Fruit fly (Drosophila melanogaster) whole organism, embryonic: ENCODE measurements around the gene Chmp1.

Experiments
- Asciz ChIP-seq: fragments of 200-800 bp; sonication (Bioruptor generic); optimal IDR thresholded peaks from 2 replicates; lab custom pipeline; 2017; ENCODE audit warnings: missing biosample characterization, mild to moderate bottlenecking, missing genetic modification characterization, missing genetic modification reagents
- B-H1 ChIP-seq: fragments of 200-800 bp; sonication (Bioruptor generic); IDR thresholded peaks from 3 replicates; pipeline ENCODE4 v1.3.6; 2022; ENCODE audit warnings: missing biosample characterization, missing genetic modification characterization
- CG10267 ChIP-seq: fragments of 200-800 bp; sonication (Bioruptor generic); optimal IDR thresholded peaks from 2 replicates; lab custom pipeline; 2018; ENCODE audit warnings: missing biosample characterization, mild to moderate bottlenecking, missing genetic modification characterization, moderate library complexity
- CG10979 ChIP-seq: fragments of 200-800 bp; sonication (Bioruptor generic); optimal IDR thresholded peaks from 2 replicates; lab custom pipeline; 2018; ENCODE audit warnings: missing biosample characterization, mild to moderate bottlenecking, missing genetic modification characterization, moderate library complexity
- CG11695 ChIP-seq: fragments of 200-800 bp; sonication (Bioruptor generic); IDR thresholded peaks from 3 replicates; pipeline ENCODE4 v1.3.6; 2022; ENCODE audit warnings: missing biosample characterization, missing genetic modification characterization
- CG11723 ChIP-seq: fragments of 200-800 bp; sonication (Bioruptor generic); optimal IDR thresholded peaks from 2 replicates; lab custom pipeline; 2017; ENCODE audit warnings: missing biosample characterization, mild to moderate bottlenecking, missing genetic modification characterization
- CG12659 ChIP-seq: fragments of 200-800 bp; sonication (Bioruptor generic); optimal IDR thresholded peaks from 3 replicates; lab custom pipeline; 2017; ENCODE audit warnings: mild to moderate bottlenecking, missing biosample characterization, missing genetic modification reagents, missing genetic modification characterization
- CG13424 ChIP-seq: fragments of 200-800 bp; sonication (Bioruptor generic); optimal IDR thresholded peaks from 2 replicates; lab custom pipeline; 2019; ENCODE audit warnings: missing biosample characterization, mild to moderate bottlenecking, missing genetic modification characterization, moderate library complexity
- CG14667 ChIP-seq: fragments of 200-800 bp; sonication (Bioruptor generic); IDR thresholded peaks from 2 replicates; pipeline ENCODE4 v1.3.6; 2022; ENCODE audit warnings: missing biosample characterization, missing genetic modification characterization
- CG14710 ChIP-seq: fragments of 200-800 bp; sonication (Bioruptor generic); optimal IDR thresholded peaks from 3 replicates; lab custom pipeline; 2019; ENCODE audit warnings: missing biosample characterization, mild to moderate bottlenecking, missing genetic modification characterization, moderate library complexity
- CG15601 ChIP-seq: fragments of 200-800 bp; sonication (Bioruptor generic); optimal IDR thresholded peaks from 3 replicates; lab custom pipeline; 2019; ENCODE audit warnings: missing biosample characterization, mild to moderate bottlenecking, missing genetic modification characterization, moderate library complexity
- CG17829 ChIP-seq: fragments of 200-800 bp; optimal IDR thresholded peaks from 2 replicates; lab custom pipeline; 2019; ENCODE audit warnings: missing biosample characterization, mild to moderate bottlenecking, missing genetic modification characterization, moderate library complexity
- CG17912 ChIP-seq: fragments of 200-800 bp; sonication (Bioruptor generic); optimal IDR thresholded peaks from 2 replicates; lab custom pipeline; 2018; ENCODE audit warnings: missing biosample characterization, mild to moderate bottlenecking, missing genetic modification characterization
- CG18476 ChIP-seq: fragments of 200-800 bp; sonication (Bioruptor generic); optimal IDR thresholded peaks from 2 replicates; lab custom pipeline; 2016; ENCODE audit warnings: missing biosample characterization, mild to moderate bottlenecking, missing genetic modification characterization
- CG3281 ChIP-seq: fragments of 200-800 bp; sonication (Bioruptor generic); optimal IDR thresholded peaks from 3 replicates; lab custom pipeline; 2017; ENCODE audit warnings: missing biosample characterization, mild to moderate bottlenecking, missing genetic modification characterization
- CG7357 ChIP-seq: fragments of 200-800 bp; sonication (Bioruptor generic); IDR thresholded peaks from 3 replicates; pipeline ENCODE4 v1.3.6; 2022; ENCODE audit warnings: missing biosample characterization, missing genetic modification characterization
- CG9727 ChIP-seq: fragments of 200-800 bp; sonication (Bioruptor generic); optimal IDR thresholded peaks from 3 replicates; lab custom pipeline; 2017; ENCODE audit warnings: missing biosample characterization, mild to moderate bottlenecking, missing genetic modification characterization
- CoRest ChIP-seq: fragments of 200-800 bp; sonication (Bioruptor generic); optimal IDR thresholded peaks from 3 replicates; lab custom pipeline; 2018; ENCODE audit warnings: missing biosample characterization, mild to moderate bottlenecking, missing genetic modification characterization, moderate library complexity
- D19A ChIP-seq: fragments of 200-800 bp; optimal IDR thresholded peaks from 3 replicates; lab custom pipeline; 2019; ENCODE audit warnings: missing biosample characterization, mild to moderate bottlenecking, missing genetic modification characterization, moderate library complexity
- Dek ChIP-seq: fragments of 200-800 bp; sonication (Bioruptor generic); optimal IDR thresholded peaks from 3 replicates; lab custom pipeline; 2019; ENCODE audit warnings: missing biosample characterization, mild to moderate bottlenecking, missing genetic modification characterization, moderate library complexity
- Drgx ChIP-seq: fragments of 200-800 bp; sonication (Bioruptor generic); IDR thresholded peaks from 2 replicates; pipeline ENCODE4 v1.3.6; 2022; ENCODE audit warnings: missing biosample characterization, missing genetic modification characterization
- ERR ChIP-seq: fragments of 200-800 bp; sonication (Bioruptor generic); optimal IDR thresholded peaks from 2 replicates; lab custom pipeline; 2016; ENCODE audit warnings: missing biosample characterization, missing genetic modification characterization
- Ets65A ChIP-seq: fragments of 200-800 bp; sonication (Bioruptor generic); peaks from one replicate; lab custom pipeline; 2016; ENCODE audit warnings: missing biosample characterization, missing genetic modification characterization
- H2.0 ChIP-seq: fragments of 200-800 bp; sonication (Bioruptor generic); IDR thresholded peaks from 2 replicates; pipeline ENCODE4 v1.3.6; 2022; ENCODE audit warnings: missing biosample characterization, missing genetic modification characterization
- HLH3B ChIP-seq: fragments of 200-800 bp; sonication (Bioruptor generic); IDR thresholded peaks from 2 replicates; pipeline ENCODE4 v1.3.6; 2022; ENCODE audit warnings: missing biosample characterization, missing genetic modification characterization
- Hsf ChIP-seq: fragments of 200-800 bp; sonication (Bioruptor generic); optimal IDR thresholded peaks from 3 replicates; lab custom pipeline; 2016; ENCODE audit warnings: missing biosample characterization, missing genetic modification characterization
- Jarid2 ChIP-seq: fragments of 200-800 bp; sonication (Bioruptor generic); optimal IDR thresholded peaks from 3 replicates; lab custom pipeline; 2017; ENCODE audit warnings: mild to moderate bottlenecking, missing biosample characterization, missing genetic modification reagents, missing genetic modification characterization
- Med ChIP-seq: fragments of 200-800 bp; sonication (Bioruptor generic); peaks from one replicate; lab custom pipeline; 2016; ENCODE audit warnings: missing biosample characterization, missing genetic modification characterization, mild to moderate bottlenecking, inconsistent platforms, moderate library complexity
- NFAT ChIP-seq: fragments of 200-800 bp; sonication (Bioruptor generic); IDR thresholded peaks from 2 replicates; pipeline ENCODE4 v1.3.6; 2022; ENCODE audit warnings: missing biosample characterization, missing genetic modification characterization
- Scr ChIP-seq: fragments of 200-800 bp; sonication (Bioruptor generic); IDR thresholded peaks from 2 replicates; pipeline ENCODE4 v1.3.6; 2022; ENCODE audit warnings: missing biosample characterization, missing genetic modification characterization; ENCODE audit not compliant: partially characterized antibody
- Trl ChIP-seq, 3 experiments: fragments of >200 bp in 2 of 3; fragments of 200-800 bp in 1 of 3; sonication (Bioruptor generic) in 1 of 3; optimal IDR thresholded peaks; 2 replicates in 1 of 3; 3 replicates in 2 of 3; lab custom pipeline; 2016 to 2017; ENCODE audit warnings: missing biosample characterization in 1 of 3, missing genetic modification characterization in 1 of 3
- bigmax ChIP-seq: fragments of 200-800 bp; sonication (Bioruptor generic); optimal IDR thresholded peaks from 2 replicates; lab custom pipeline; 2018; ENCODE audit warnings: missing biosample characterization, mild to moderate bottlenecking, missing genetic modification characterization
- br ChIP-seq: fragments of >200 bp; optimal IDR thresholded peaks from 2 replicates; lab custom pipeline; 2017
- ci ChIP-seq: fragments of 200-800 bp; sonication (Bioruptor generic); IDR thresholded peaks from 3 replicates; pipeline ENCODE4 v1.3.6; 2022; ENCODE audit warnings: missing biosample characterization, missing genetic modification characterization
- en ChIP-seq: fragments of 200-800 bp; sonication (Bioruptor generic); optimal IDR thresholded peaks from 2 replicates; lab custom pipeline; 2016; ENCODE audit warnings: missing biosample characterization, missing genetic modification characterization
- eve ChIP-seq, 2 experiments: fragments of >200 bp; optimal IDR thresholded peaks; 2 replicates each; lab custom pipeline; 2017; ENCODE audit warnings: missing biosample characterization in 2 of 2, missing genetic modification characterization in 2 of 2
- fd3F ChIP-seq: fragments of 200-800 bp; sonication (Bioruptor generic); optimal IDR thresholded peaks from 2 replicates; lab custom pipeline; 2018; ENCODE audit warnings: missing biosample characterization, mild to moderate bottlenecking, missing genetic modification characterization, moderate library complexity
- gem ChIP-seq: fragments of 200-800 bp; sonication (Bioruptor generic); optimal IDR thresholded peaks from 2 replicates; lab custom pipeline; 2019; ENCODE audit warnings: missing biosample characterization, mild to moderate bottlenecking, missing genetic modification characterization, moderate library complexity
- gsb-n ChIP-seq: fragments of 200-800 bp; sonication (Bioruptor generic); optimal IDR thresholded peaks from 3 replicates; lab custom pipeline; 2018; ENCODE audit warnings: missing biosample characterization, mild to moderate bottlenecking, missing genetic modification characterization
- hb ChIP-seq: fragments of 200-800 bp; sonication (Bioruptor generic); IDR thresholded peaks from 3 replicates; pipeline ENCODE4 v1.3.6; 2022; ENCODE audit warnings: missing biosample characterization, missing genetic modification characterization; ENCODE audit not compliant: partially characterized antibody
- lbe ChIP-seq: fragments of 200-800 bp; sonication (Bioruptor generic); optimal IDR thresholded peaks from 2 replicates; lab custom pipeline; 2016; ENCODE audit warnings: missing biosample characterization, mild to moderate bottlenecking, missing genetic modification characterization
- p53 ChIP-seq: fragments of 200-800 bp; sonication (Bioruptor generic); optimal IDR thresholded peaks from 2 replicates; lab custom pipeline; 2016; ENCODE audit warnings: missing biosample characterization, missing genetic modification characterization
- pan ChIP-seq, 4 experiments: fragments of >200 bp in 3 of 4; fragments of 200-800 bp in 1 of 4; sonication (Bioruptor generic) in 1 of 4; optimal IDR thresholded peaks in 3 of 4; IDR thresholded peaks in 1 of 4; 2 replicates each; pipeline versions ENCODE4 v1.3.6 to Lab custom; 2017 to 2022; ENCODE audit warnings: missing biosample characterization in 2 of 4, missing genetic modification characterization in 2 of 4, mixed read lengths in 1 of 4
- run ChIP-seq: fragments of 200-800 bp; sonication (Bioruptor generic); optimal IDR thresholded peaks from 3 replicates; lab custom pipeline; 2018; ENCODE audit warnings: missing biosample characterization, mild to moderate bottlenecking, missing genetic modification characterization
- salm ChIP-seq: fragments of 200-800 bp; sonication (Bioruptor generic); optimal IDR thresholded peaks from 2 replicates; lab custom pipeline; 2018; ENCODE audit warnings: missing biosample characterization, mild to moderate bottlenecking, missing genetic modification characterization
- schlank ChIP-seq: fragments of 200-800 bp; sonication (Bioruptor generic); optimal IDR thresholded peaks from 2 replicates; lab custom pipeline; 2018; ENCODE audit warnings: missing biosample characterization, mild to moderate bottlenecking, missing genetic modification characterization
- ssp ChIP-seq: fragments of 200-800 bp; sonication (Bioruptor generic); IDR thresholded peaks from 2 replicates; pipeline ENCODE4 v1.3.6; 2022; ENCODE audit warnings: missing biosample characterization, missing genetic modification characterization
- tap ChIP-seq: fragments of 200-800 bp; optimal IDR thresholded peaks from 3 replicates; lab custom pipeline; 2019; ENCODE audit warnings: missing biosample characterization, mild to moderate bottlenecking, missing genetic modification characterization, moderate library complexity
- wdn ChIP-seq: fragments of 200-800 bp; sonication (Bioruptor generic); IDR thresholded peaks from 2 replicates; pipeline ENCODE4 v1.3.6; 2022; ENCODE audit warnings: missing biosample characterization, missing genetic modification characterization
- yki ChIP-seq: fragments of >200 bp; optimal IDR thresholded peaks from 3 replicates; lab custom pipeline; 2018

Chmp1 gene

dm6 chr3L:18675363-18675866 lies 8.4 kb downstream of the Chmp1 start, which contains the start of the genes GNBP2 and GNBP1 (continued):
- TF ChIP-seq fd3F (peak; percentile 24), CG12659 (GFP tag; lab: Kevin White, UChicago) (peak; percentile 32), Dek (tag; lab: Kevin White, UChicago) (peak; percentile 66), CG17912 (no peak), ssp (GFP tag; lab: Robert Waterston, UW) (peak; percentile 49), lbe (peak; percentile 79), CG14710 (tag; lab: Kevin White, UChicago) (peak; percentile 13), salm (tag; lab: Kevin White, UChicago) (peak; percentile 48), CG3281 (GFP tag; lab: Kevin White, UChicago) (peak; percentile 51), CG14667 (peak; percentile 53; the same call in 1 of the 2 replicates), NFAT (GFP tag; lab: Robert Waterston, UW) (no peak), Trl (optimal IDR thresholded peaks at IDR 0.05; lab: Kevin White, UChicago) (no peak), Trl (GFP tag; optimal IDR thresholded peaks at IDR 0.05; lab: Kevin White, UChicago) (no peak), br (lab: Kevin White, UChicago) (no peak), CG13424 (peak; percentile 59), run (tag; lab: Kevin White, UChicago) (peak; percentile 37), gem (tag; lab: Kevin White, UChicago) (peak; percentile 83), ERR (GFP tag; lab: Kevin White, UChicago) (no peak), Scr (GFP tag; lab: Robert Waterston, UW) (no peak), B-H1 (GFP tag; lab: Robert Waterston, UW) (peak; percentile 32; the same call in 2 of the 3 replicates), en (GFP tag; lab: Kevin White, UChicago) (no peak), Drgx (GFP tag; lab: Robert Waterston, UW) (peak; percentile 95), CG10979 (peak; percentile 59), CG11723 (GFP tag; lab: Kevin White, UChicago) (no peak), CG9727 (GFP tag; lab: Kevin White, UChicago) (peak; percentile 39), CG11695 (peak; percentile 70; the same call in 2 of the 3 replicates), gsb-n (tag; lab: Kevin White, UChicago) (peak; percentile 51), pan (optimal IDR thresholded peaks at IDR 0.05; lab: Kevin White, UChicago) (no peak), pan (GFP tag; optimal IDR thresholded peaks at IDR 0.05 in 1 of 2, IDR thresholded peaks at IDR 0.05 in 1 of 2) (peak in 1 of 2 experiments; percentile 86), CG15601 (tag; lab: Kevin White, UChicago) (peak; percentile 36), CoRest (tag; lab: Kevin White, UChicago) (peak; percentile 64), yki (lab: Kevin White, UChicago) (no peak), bigmax (GFP tag; lab: Kevin White, UChicago) (no peak), wdn (no peak), p53 (GFP tag; lab: Kevin White, UChicago) (no peak), CG17829 (peak; percentile 42), schlank (tag; lab: Kevin White, UChicago) (no peak), Med (GFP tag; lab: Kevin White, UChicago) (peak; percentile 33), Hsf (no peak), CG7357 (GFP tag; lab: Robert Waterston, UW) (0 out of 3 replicates have a peak, but pooled peaks have one; percentile 58), Ets65A (GFP tag; lab: Kevin White, UChicago) (peak; percentile 59), tap (tag; lab: Kevin White, UChicago) (no peak), HLH3B (peak; percentile 76), D19A (tag; lab: Kevin White, UChicago) (peak; percentile 48), CG18476 (GFP tag; lab: Kevin White, UChicago) (peak; percentile 22), hb (GFP tag; lab: Robert Waterston, UW) (no peak), H2.0 (GFP tag; lab: Robert Waterston, UW) (0 out of 2 replicates have a peak, but pooled peaks have one; percentile 7), Asciz (GFP tag; lab: Kevin White, UChicago) (peak; percentile 32), ci (GFP tag; lab: Robert Waterston, UW) (no peak), CG10267 (tag; lab: Kevin White, UChicago) (peak; percentile 50), eve (GFP tag; optimal IDR thresholded peaks at IDR 0.05; lab: Kevin White, UChicago) (no peak), Jarid2 (GFP tag; lab: Kevin White, UChicago) (no peak)
